Worm (Caenorhabditis elegans) whole organism, L2 larva: ENCODE data around the gene R04B5.5.

Experiments
- C34F6.9 ChIP-seq: fragments of 150-350 bp; optimal IDR thresholded peaks from 2 replicates; lab custom pipeline; 2014; ENCODE audit warnings: missing biosample characterization, missing genetic modification characterization
- F13H6.1 ChIP-seq: sonication (generic microtip); optimal IDR thresholded peaks from 2 replicates; lab custom pipeline; 2016; ENCODE audit warnings: missing genetic modification characterization, missing compliant biosample characterization
- R02D3.7 ChIP-seq: fragments of 150-350 bp; optimal IDR thresholded peaks from 2 replicates; lab custom pipeline; 2014; ENCODE audit warnings: missing biosample characterization, missing genetic modification characterization
- ZK546.5 ChIP-seq: sonication (generic microtip); optimal IDR thresholded peaks from 2 replicates; lab custom pipeline; 2017; ENCODE audit warnings: missing biosample characterization, missing genetic modification characterization
- alr-1 ChIP-seq: fragments of 150-350 bp; optimal IDR thresholded peaks from 2 replicates; lab custom pipeline; 2014; ENCODE audit warnings: missing biosample characterization, missing genetic modification characterization
- blmp-1 ChIP-seq: sonication (generic microtip); optimal IDR thresholded peaks from 2 replicates; lab custom pipeline; 2017; ENCODE audit warnings: missing genetic modification characterization, mild to moderate bottlenecking, missing compliant biosample characterization, antibody characterized with exemption, moderate library complexity; ENCODE audit not compliant: insufficient read depth
- ceh-16 ChIP-seq: fragments of 150-350 bp; optimal IDR thresholded peaks from 2 replicates; lab custom pipeline; 2014; ENCODE audit warnings: missing biosample characterization, missing genetic modification characterization
- ceh-82 ChIP-seq: fragments of 150-350 bp; optimal IDR thresholded peaks from 2 replicates; lab custom pipeline; 2014; ENCODE audit warnings: missing biosample characterization, missing genetic modification characterization
- crh-2 ChIP-seq: sonication (generic microtip); optimal IDR thresholded peaks from 2 replicates; lab custom pipeline; 2017; ENCODE audit warnings: missing biosample characterization, missing genetic modification characterization
- egl-27 ChIP-seq: sonication (generic microtip); optimal IDR thresholded peaks from 3 replicates; lab custom pipeline; 2017; ENCODE audit warnings: missing biosample characterization, missing genetic modification reagents, missing genetic modification characterization
- elt-1 ChIP-seq: fragments of 150-350 bp; optimal IDR thresholded peaks from 2 replicates; lab custom pipeline; 2014; ENCODE audit warnings: missing biosample characterization, missing genetic modification characterization
- elt-3 ChIP-seq: sonication (generic microtip); optimal IDR thresholded peaks from 2 replicates; lab custom pipeline; 2017; ENCODE audit warnings: missing biosample characterization, missing genetic modification characterization
- fos-1 ChIP-seq: fragments of 150-350 bp; optimal IDR thresholded peaks from 2 replicates; lab custom pipeline; 2014; ENCODE audit warnings: missing biosample characterization, missing genetic modification characterization
- gmeb-1 ChIP-seq: fragments of 150-350 bp; optimal IDR thresholded peaks from 2 replicates; lab custom pipeline; 2014; ENCODE audit warnings: missing biosample characterization, missing genetic modification characterization
- lin-11 ChIP-seq: fragments of 150-350 bp; sonication (generic microtip); optimal IDR thresholded peaks from 2 replicates; lab custom pipeline; 2014; ENCODE audit warnings: missing biosample characterization, missing genetic modification characterization, inconsistent platforms, mixed read lengths
- lin-13 ChIP-seq: fragments of 150-350 bp; optimal IDR thresholded peaks from 2 replicates; lab custom pipeline; 2014; ENCODE audit warnings: missing biosample characterization, missing genetic modification reagents, missing genetic modification characterization
- lin-39 ChIP-seq: fragments of 150-350 bp; optimal IDR thresholded peaks from 2 replicates; lab custom pipeline; 2014; ENCODE audit warnings: missing biosample characterization, missing genetic modification reagents, missing genetic modification characterization
- lsy-2 ChIP-seq, 2 experiments: fragments of 150-350 bp in 1 of 2; sonication (generic microtip) in 1 of 2; optimal IDR thresholded peaks; 2 replicates each; lab custom pipeline; 2014 to 2017; ENCODE audit warnings: missing biosample characterization in 2 of 2, missing genetic modification characterization in 2 of 2
- mab-5 ChIP-seq: fragments of 150-350 bp; optimal IDR thresholded peaks from 2 replicates; lab custom pipeline; 2014; ENCODE audit warnings: missing biosample characterization, missing genetic modification characterization
- mbf-1 ChIP-seq: sonication (generic microtip); optimal IDR thresholded peaks from 2 replicates; lab custom pipeline; 2017; ENCODE audit warnings: missing biosample characterization, missing genetic modification characterization
- mdl-1 ChIP-seq, 2 experiments: fragments of 150-350 bp in 1 of 2; sonication (generic microtip) in 1 of 2; optimal IDR thresholded peaks; 2 replicates each; lab custom pipeline; 2017; ENCODE audit warnings: missing biosample characterization in 2 of 2, missing genetic modification characterization in 2 of 2
- nhr-10 ChIP-seq: sonication (generic microtip); optimal IDR thresholded peaks from 2 replicates; lab custom pipeline; 2017; ENCODE audit warnings: missing biosample characterization, missing genetic modification characterization
- nhr-11 ChIP-seq: fragments of 150-350 bp; optimal IDR thresholded peaks from 2 replicates; lab custom pipeline; 2014; ENCODE audit warnings: missing biosample characterization, missing genetic modification characterization
- nhr-12 ChIP-seq: fragments of 150-350 bp; optimal IDR thresholded peaks from 2 replicates; lab custom pipeline; 2014; ENCODE audit warnings: missing biosample characterization, missing genetic modification characterization
- nhr-129 ChIP-seq: fragments of 150-350 bp; optimal IDR thresholded peaks from 2 replicates; lab custom pipeline; 2014; ENCODE audit warnings: missing biosample characterization, missing genetic modification characterization
- nhr-21 ChIP-seq: fragments of 150-350 bp; optimal IDR thresholded peaks from 2 replicates; lab custom pipeline; 2014; ENCODE audit warnings: missing biosample characterization, missing genetic modification characterization
- nhr-23 ChIP-seq: fragments of 150-350 bp; optimal IDR thresholded peaks from 2 replicates; lab custom pipeline; 2014; ENCODE audit warnings: missing biosample characterization, missing genetic modification reagents, missing genetic modification characterization
- nhr-237 ChIP-seq: fragments of 150-350 bp; optimal IDR thresholded peaks from 2 replicates; lab custom pipeline; 2014; ENCODE audit warnings: missing biosample characterization, missing genetic modification characterization
- nhr-25 ChIP-seq: fragments of 150-350 bp; sonication (generic microtip); optimal IDR thresholded peaks from 3 replicates; lab custom pipeline; 2014; ENCODE audit warnings: missing biosample characterization, missing genetic modification characterization
- nhr-6 ChIP-seq: fragments of 150-350 bp; optimal IDR thresholded peaks from 2 replicates; lab custom pipeline; 2014; ENCODE audit warnings: missing biosample characterization, missing genetic modification characterization
- nhr-77 ChIP-seq: fragments of 150-350 bp; optimal IDR thresholded peaks from 2 replicates; lab custom pipeline; 2014; ENCODE audit warnings: missing biosample characterization, missing genetic modification characterization
- peb-1 ChIP-seq: fragments of 150-350 bp; optimal IDR thresholded peaks from 2 replicates; lab custom pipeline; 2014; ENCODE audit warnings: missing biosample characterization, missing genetic modification characterization
- sem-4 ChIP-seq: fragments of 150-350 bp; optimal IDR thresholded peaks from 2 replicates; lab custom pipeline; 2014; ENCODE audit warnings: missing biosample characterization, missing genetic modification reagents, missing genetic modification characterization
- skn-1 ChIP-seq: sonication (generic microtip); optimal IDR thresholded peaks from 2 replicates; lab custom pipeline; 2017; ENCODE audit warnings: missing biosample characterization, missing genetic modification characterization
- sma-3 ChIP-seq: sonication (generic microtip); optimal IDR thresholded peaks from 2 replicates; lab custom pipeline; 2016; ENCODE audit warnings: missing genetic modification reagents, missing genetic modification characterization, missing compliant biosample characterization
- sma-9 ChIP-seq, 2 experiments: fragments of 150-350 bp in 1 of 2; sonication (generic microtip) in 1 of 2; optimal IDR thresholded peaks; 2 replicates each; lab custom pipeline; 2014 to 2016; ENCODE audit warnings: missing genetic modification characterization in 2 of 2, mild to moderate bottlenecking in 1 of 2, missing biosample characterization in 1 of 2, missing compliant biosample characterization in 1 of 2, missing genetic modification reagents in 1 of 2, moderate library complexity in 1 of 2
- snpc-4 ChIP-seq: fragments of 150-350 bp; optimal IDR thresholded peaks from 2 replicates; lab custom pipeline; 2014; ENCODE audit warnings: missing biosample characterization, missing genetic modification characterization
- unc-39 ChIP-seq: fragments of 150-350 bp; optimal IDR thresholded peaks from 2 replicates; lab custom pipeline; 2014; ENCODE audit warnings: missing biosample characterization, missing genetic modification characterization
- unc-55 ChIP-seq: fragments of 150-350 bp; sonication (generic microtip); optimal IDR thresholded peaks from 3 replicates; lab custom pipeline; 2014; ENCODE audit warnings: missing biosample characterization, missing genetic modification reagents, missing genetic modification characterization
- unc-62 ChIP-seq: fragments of 150-350 bp; optimal IDR thresholded peaks from 2 replicates; lab custom pipeline; 2014; ENCODE audit warnings: missing biosample characterization, missing genetic modification reagents, missing genetic modification characterization
- zag-1 ChIP-seq: fragments of 150-350 bp; optimal IDR thresholded peaks from 2 replicates; lab custom pipeline; 2014; ENCODE audit warnings: missing biosample characterization, missing genetic modification characterization
- ztf-1 ChIP-seq: fragments of 200-800 bp; sonication (Bioruptor generic); conservative IDR thresholded peaks from 2 replicates; pipeline ENCODE4 v1.3.6; 2022; ENCODE audit warnings: missing genetic modification characterization, missing compliant biosample characterization
- ztf-11 ChIP-seq: sonication (generic microtip); optimal IDR thresholded peaks from 2 replicates; lab custom pipeline; 2017; ENCODE audit warnings: missing biosample characterization, missing genetic modification characterization
- ztf-4 ChIP-seq: fragments of 150-350 bp; optimal IDR thresholded peaks from 2 replicates; lab custom pipeline; 2014; ENCODE audit warnings: missing biosample characterization, missing genetic modification characterization

R04B5.5 gene

ce11 chrV:10130195-10130594 lies 42.9 kb downstream of the R04B5.5 start, which contains the start of gene aos-1:
Gene aos-1 (minus strand): TSS chrV:10130295.
- no peak for TF ChIP-seq C34F6.9 (tag; lab: Kevin White, UChicago)
- TF ChIP-seq ztf-1 (GFP tag; lab: Robert Waterston, UW), result no peak
- no peak for TF ChIP-seq nhr-77
- no peak for TF ChIP-seq R02D3.7 (tag; lab: Kevin White, UChicago)
- TF ChIP-seq nhr-12 (tag; lab: Kevin White, UChicago), result no peak
- no peak for TF ChIP-seq sma-3 (GFP tag; lab: Kevin White, UChicago)
- no peak for TF ChIP-seq ceh-82 (tag; lab: Kevin White, UChicago)
- no peak for TF ChIP-seq snpc-4 (tag; lab: Kevin White, UChicago)
- TF ChIP-seq unc-39 (tag; lab: Kevin White, UChicago), result no peak

- TF ChIP-seq ZK546.5 (tag; lab: Kevin White, UChicago), result no peak
- no peak for TF ChIP-seq F13H6.1 (tag; lab: Kevin White, UChicago)
- no peak for TF ChIP-seq nhr-10 (tag; lab: Kevin White, UChicago)
- TF ChIP-seq elt-3 (tag; lab: Kevin White, UChicago), result no peak
- no peak for TF ChIP-seq nhr-12 (tag; lab: Kevin White, UChicago)
- no peak for TF ChIP-seq mbf-1
- no peak for TF ChIP-seq peb-1
- no peak for TF ChIP-seq nhr-21 (tag; lab: Kevin White, UChicago)
- no peak for TF ChIP-seq sma-3 (GFP tag; lab: Kevin White, UChicago)
- TF ChIP-seq fos-1 (tag; lab: Kevin White, UChicago), result no peak
- no peak for TF ChIP-seq egl-27 (tag; lab: Kevin White, UChicago)
- TF ChIP-seq crh-2 (tag; lab: Kevin White, UChicago), result no peak
- no peak for TF ChIP-seq mdl-1 (tag; optimal IDR thresholded peaks at IDR 0.05; lab: Kevin White, UChicago)
- no peak for TF ChIP-seq lin-39 (tag; lab: Kevin White, UChicago)
- TF ChIP-seq ceh-82 (tag; lab: Kevin White, UChicago), result no peak
Measured at ce11 chrV:10133277-10133676, 46.0 kb downstream of the R04B5.5 start.

- TF ChIP-seq ztf-11 (tag; lab: Kevin White, UChicago) (no peak), lin-13 (GFP tag; lab: Kevin White, UChicago) (peak; percentile 47), nhr-237 (tag; lab: Kevin White, UChicago) (no peak), sem-4 (tag; lab: Kevin White, UChicago) (no peak), alr-1 (no peak), elt-3 (tag; lab: Kevin White, UChicago) (no peak), ZK546.5 (tag; lab: Kevin White, UChicago) (no peak), ceh-82 (tag; lab: Kevin White, UChicago) (no peak), unc-62 (GFP tag; lab: Kevin White, UChicago) (no peak), F13H6.1 (tag; lab: Kevin White, UChicago) (no peak), nhr-129 (peak; percentile 14), ztf-4 (tag; lab: Kevin White, UChicago) (no peak), gmeb-1 (tag; lab: Kevin White, UChicago) (no peak), nhr-23 (tag; lab: Kevin White, UChicago) (no peak), lin-11 (tag; lab: Kevin White, UChicago) (no peak), elt-1 (tag; lab: Kevin White, UChicago) (no peak), fos-1 (tag; lab: Kevin White, UChicago) (no peak), mab-5 (no peak), sma-9 (GFP tag; optimal IDR thresholded peaks at IDR 0.05; lab: Kevin White, UChicago) (no peak), sma-9 (tag; optimal IDR thresholded peaks at IDR 0.05; lab: Kevin White, UChicago) (no peak), mdl-1 (tag; optimal IDR thresholded peaks at IDR 0.05; lab: Kevin White, UChicago) (no peak), nhr-25 (no peak), C34F6.9 (tag; lab: Kevin White, UChicago) (peak; percentile 55), nhr-6 (tag; lab: Kevin White, UChicago) (no peak), nhr-11 (tag; lab: Kevin White, UChicago) (no peak), snpc-4 (tag; lab: Kevin White, UChicago) (peak; percentile 65), sma-3 (GFP tag; lab: Kevin White, UChicago) (no peak), unc-55 (GFP tag; lab: Kevin White, UChicago) (peak; percentile 51), nhr-21 (tag; lab: Kevin White, UChicago) (no peak), blmp-1 (tag; lab: Kevin White, UChicago) (no peak), peb-1 (no peak), unc-39 (tag; lab: Kevin White, UChicago) (no peak), skn-1 (no peak), nhr-10 (tag; lab: Kevin White, UChicago) (no peak), lsy-2 (tag; optimal IDR thresholded peaks at IDR 0.05; lab: Kevin White, UChicago) (peak in 1 of 2 experiments; percentile 38), zag-1 (tag; lab: Kevin White, UChicago) (no peak), lin-39 (tag; lab: Kevin White, UChicago) (no peak), ceh-16 (tag; lab: Kevin White, UChicago) (no peak), egl-27 (tag; lab: Kevin White, UChicago) (no peak), mbf-1 (no peak)
Measured at ce11 chrV:10134077-10134693, 46.9 kb downstream of the R04B5.5 start, which contains the start of the genes C08B6.18, wdr-20 and C08B6.8. Gene C08B6.18 (minus strand): TSS chrV:10134127. Gene wdr-20 (minus strand): TSS chrV:10134158. Gene C08B6.8 (plus strand): TSS chrV:10134643.
